Fruit fly (Drosophila melanogaster): Measurements from ENCODE around the gene daw.

The daw gene

DNA sequence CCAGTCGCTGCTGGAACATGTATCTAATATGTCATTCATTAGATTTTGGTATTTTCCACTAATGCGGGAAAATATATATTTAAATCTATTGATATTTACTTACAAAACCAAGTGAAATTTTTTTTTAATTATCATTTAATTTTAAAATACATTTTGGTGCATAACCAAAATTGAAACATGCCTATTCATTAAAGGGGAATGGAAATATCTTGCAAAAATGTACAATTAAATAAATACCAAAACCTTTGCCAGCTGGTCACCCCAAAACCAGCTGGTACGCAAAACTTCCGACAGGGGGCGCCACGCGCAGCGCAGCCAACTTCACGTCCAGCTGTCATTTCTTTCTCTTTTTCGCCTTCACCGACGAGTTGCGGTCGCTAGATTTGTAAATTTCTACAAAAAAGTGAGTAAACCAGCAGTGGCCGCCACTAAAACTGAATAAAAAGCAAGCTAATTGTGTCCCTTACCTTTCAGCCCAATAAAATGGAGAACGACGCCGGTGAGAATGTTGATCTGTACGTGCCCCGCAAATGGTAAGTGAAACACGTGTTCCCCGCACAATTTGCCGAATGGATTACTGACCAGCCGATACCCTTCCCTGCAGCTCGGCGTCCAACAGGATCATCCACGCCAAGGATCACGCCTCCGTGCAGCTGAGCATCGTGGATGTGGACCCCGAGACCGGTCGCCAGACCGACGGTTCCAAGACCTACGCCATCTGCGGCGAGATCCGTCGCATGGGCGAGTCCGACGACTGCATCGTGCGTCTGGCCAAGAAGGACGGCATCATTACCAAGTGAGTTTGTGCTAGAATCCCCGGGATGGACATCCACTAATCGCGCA, 50.9 kb downstream of the daw start, which contains the start of the genes CG3104 and RpS21 (continued):
- peak; percentile 100 for TF ChIP-seq Opbp (GFP tag; IDR thresholded peaks at IDR 0.05; ENCODE audit: partially characterized antibody)
- TF ChIP-seq Sox100B (GFP tag; optimal IDR thresholded peaks at IDR 0.05), result peak; percentile 81
- peak; percentile 55 for TF ChIP-seq ERR (GFP tag; optimal IDR thresholded peaks at IDR 0.05)
- TF ChIP-seq CG12155 (GFP tag; optimal IDR thresholded peaks at IDR 0.05), result peak; percentile 87
- peak; percentile 95 for TF ChIP-seq ken (GFP tag; IDR thresholded peaks at IDR 0.05)
- peak; percentile 79 to 87 for TF ChIP-seq dpn (GFP tag; optimal IDR thresholded peaks at IDR 0.05)
- peak; percentile 92 for TF ChIP-seq CG6765 (GFP tag; optimal IDR thresholded peaks at IDR 0.05)
- TF ChIP-seq CG13775 (GFP tag; optimal IDR thresholded peaks at IDR 0.05), result peak; percentile 93
- TF ChIP-seq CG7839 (tag; optimal IDR thresholded peaks at IDR 0.05), result peak; percentile 75
- TF ChIP-seq al (GFP tag; IDR thresholded peaks at IDR 0.05), result peak; percentile 81
- no peak for TF ChIP-seq pan (optimal IDR thresholded peaks at IDR 0.05)
- TF ChIP-seq pan (GFP tag; optimal IDR thresholded peaks at IDR 0.05 in 1 of 2, IDR thresholded peaks at IDR 0.05 in 1 of 2), result peak in 1 of 2 experiments; percentile 85
- peak in 1 of 3 experiments; percentile 71 for TF ChIP-seq lola (GFP tag; optimal IDR thresholded peaks at IDR 0.05)
- peak; percentile 69 for TF ChIP-seq pnt (GFP tag; optimal IDR thresholded peaks at IDR 0.05)
- TF ChIP-seq Jarid2 (GFP tag; optimal IDR thresholded peaks at IDR 0.05), result peak; percentile 74
- TF ChIP-seq CG7556 (GFP tag; optimal IDR thresholded peaks at IDR 0.05), result peak; percentile 67
- peak; percentile 63 for TF ChIP-seq bigmax (GFP tag; optimal IDR thresholded peaks at IDR 0.05)
- no peak for TF ChIP-seq CG1832 (GFP tag; optimal IDR thresholded peaks at IDR 0.05)
- TF ChIP-seq CG14860 (GFP tag; IDR thresholded peaks at IDR 0.05; ENCODE audit: partially characterized antibody), result no peak
- peak; percentile 64 for TF ChIP-seq Atf-2 (GFP tag; optimal IDR thresholded peaks at IDR 0.05)
- TF ChIP-seq Hr39 (optimal IDR thresholded peaks at IDR 0.05), result no peak
- TF ChIP-seq CG30431 (GFP tag; optimal IDR thresholded peaks at IDR 0.05), result peak; percentile 85
- peak; percentile 57 for TF ChIP-seq PHDP (tag; optimal IDR thresholded peaks at IDR 0.05)
- peak; percentile 75 for TF ChIP-seq CG17568 (GFP tag; optimal IDR thresholded peaks at IDR 0.05)
- peak; percentile 76 for TF ChIP-seq nerfin-1 (tag; optimal IDR thresholded peaks at IDR 0.05)
- no peak for TF ChIP-seq tna (GFP tag; IDR thresholded peaks at IDR 0.05; ENCODE audit: partially characterized antibody)
- no peak for TF ChIP-seq pros (GFP tag; optimal IDR thresholded peaks at IDR 0.05)
- TF ChIP-seq rib (GFP tag; IDR thresholded peaks at IDR 0.05), result peak; percentile 31; the same call in 1 of the 2 replicates
- TF ChIP-seq psq (GFP tag; optimal IDR thresholded peaks at IDR 0.05), result peak; percentile 64
- peak; percentile 53 to 83 for TF ChIP-seq Hr51 (GFP tag; optimal IDR thresholded peaks at IDR 0.05)
- peak; percentile 96 for TF ChIP-seq Lhr (GFP tag; optimal IDR thresholded peaks at IDR 0.05)
- TF ChIP-seq Fer2 (tag; optimal IDR thresholded peaks at IDR 0.05), result peak; percentile 74
- peak; percentile 78 for TF ChIP-seq Nf-YC (tag; optimal IDR thresholded peaks at IDR 0.05)
- TF ChIP-seq CG33557 (GFP tag; optimal IDR thresholded peaks at IDR 0.05), result peak; percentile 73
- no peak; the same call in 2 of the 3 replicates for TF ChIP-seq zen2 (GFP tag; IDR thresholded peaks at IDR 0.05; ENCODE audit: partially characterized antibody)
- TF ChIP-seq grn (GFP tag; optimal IDR thresholded peaks at IDR 0.05), result peak; percentile 66
- peak; percentile 60 for TF ChIP-seq CG6654 (GFP tag; optimal IDR thresholded peaks at IDR 0.05)
- TF ChIP-seq pfk (GFP tag; optimal IDR thresholded peaks at IDR 0.05), result peak; percentile 80
- peak; percentile 44 for TF ChIP-seq CG12299 (tag; optimal IDR thresholded peaks at IDR 0.05)
- peak in 1 of 3 experiments; percentile 72 for TF ChIP-seq Stat92E (GFP tag; optimal IDR thresholded peaks at IDR 0.05)
- peak; percentile 74 for TF ChIP-seq so (GFP tag; IDR thresholded peaks at IDR 0.05)
- peak; percentile 81 for TF ChIP-seq CG3407 (GFP tag; optimal IDR thresholded peaks at IDR 0.05)
- TF ChIP-seq caup (GFP tag; optimal IDR thresholded peaks at IDR 0.05; ENCODE audit: severe bottlenecking), result peak; percentile 94
- TF ChIP-seq BtbVII (GFP tag; optimal IDR thresholded peaks at IDR 0.05), result peak; percentile 65
- TF ChIP-seq tio (GFP tag; optimal IDR thresholded peaks at IDR 0.05), result peak; percentile 74
- TF ChIP-seq Bgb (GFP tag; IDR thresholded peaks at IDR 0.05; ENCODE audit: partially characterized antibody), result peak; percentile 29
- TF ChIP-seq CG9609 (GFP tag; optimal IDR thresholded peaks at IDR 0.05), result peak; percentile 73

Measured in whole organism, embryonic.